Worm (Caenorhabditis elegans) whole organism, L2 larva: ENCODE results near the gene Y17G7B.17.

Experiments used
- F13H6.1 ChIP-seq: sonication (generic microtip); optimal IDR thresholded peaks from 2 replicates; lab custom pipeline; 2016; ENCODE audit warnings: missing genetic modification characterization, missing compliant biosample characterization
- lin-13 ChIP-seq: fragments of 150-350 bp; optimal IDR thresholded peaks from 2 replicates; lab custom pipeline; 2014; ENCODE audit warnings: missing biosample characterization, missing genetic modification reagents, missing genetic modification characterization
- lin-39 ChIP-seq: fragments of 150-350 bp; optimal IDR thresholded peaks from 2 replicates; lab custom pipeline; 2014; ENCODE audit warnings: missing biosample characterization, missing genetic modification reagents, missing genetic modification characterization
- mab-5 ChIP-seq: fragments of 150-350 bp; optimal IDR thresholded peaks from 2 replicates; lab custom pipeline; 2014; ENCODE audit warnings: missing biosample characterization, missing genetic modification characterization
- nhr-11 ChIP-seq: fragments of 150-350 bp; optimal IDR thresholded peaks from 2 replicates; lab custom pipeline; 2014; ENCODE audit warnings: missing biosample characterization, missing genetic modification characterization
- skn-1 ChIP-seq: sonication (generic microtip); optimal IDR thresholded peaks from 2 replicates; lab custom pipeline; 2017; ENCODE audit warnings: missing biosample characterization, missing genetic modification characterization
- unc-39 ChIP-seq: fragments of 150-350 bp; optimal IDR thresholded peaks from 2 replicates; lab custom pipeline; 2014; ENCODE audit warnings: missing biosample characterization, missing genetic modification characterization
- unc-62 ChIP-seq: fragments of 150-350 bp; optimal IDR thresholded peaks from 2 replicates; lab custom pipeline; 2014; ENCODE audit warnings: missing biosample characterization, missing genetic modification reagents, missing genetic modification characterization
- ztf-1 ChIP-seq: fragments of 200-800 bp; sonication (Bioruptor generic); conservative IDR thresholded peaks from 2 replicates; pipeline ENCODE4 v1.3.6; 2022; ENCODE audit warnings: missing genetic modification characterization, missing compliant biosample characterization

DNA sequence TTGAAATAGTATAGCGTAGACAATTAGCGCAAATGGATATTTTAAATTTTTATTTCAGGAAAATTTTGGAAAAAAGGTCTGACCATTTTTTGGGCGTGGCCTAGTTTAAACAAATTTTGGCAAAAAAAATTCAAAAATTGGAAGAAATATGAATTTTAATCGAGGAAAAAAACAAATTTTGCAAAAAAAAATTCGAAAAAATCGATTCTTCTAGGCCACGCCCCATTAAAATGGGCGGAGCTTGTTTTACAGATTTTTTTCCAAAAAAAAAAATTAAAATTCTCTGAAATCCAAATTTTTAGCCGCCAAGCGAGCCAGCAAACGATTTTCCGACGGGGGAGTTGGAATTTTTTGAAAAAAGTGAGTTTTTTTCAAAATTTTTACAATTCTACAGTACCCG is 50.5 kb downstream of the Y17G7B.17 start, which contains the start of gene nadk-2:
- no peak for TF ChIP-seq unc-62 (GFP tag; lab: Kevin White, UChicago)
- no peak for TF ChIP-seq lin-13
- no peak for TF ChIP-seq unc-39 (tag; lab: Kevin White, UChicago)
- TF ChIP-seq ztf-1 (GFP tag; lab: Robert Waterston, UW), result no peak
- TF ChIP-seq skn-1 (tag; lab: Kevin White, UChicago), result no peak
- no peak for TF ChIP-seq nhr-11 (tag; lab: Kevin White, UChicago)
- TF ChIP-seq mab-5 (tag; lab: Kevin White, UChicago), result no peak
- TF ChIP-seq F13H6.1, result no peak
- TF ChIP-seq lin-39 (tag; lab: Kevin White, UChicago), result no peak
